Fruit fly (Drosophila melanogaster): ENCODE data around the gene rod.
A peak's percentile ranks its signal among the peaks of the same experiment; 100 is the strongest.

rod gene

DNA sequence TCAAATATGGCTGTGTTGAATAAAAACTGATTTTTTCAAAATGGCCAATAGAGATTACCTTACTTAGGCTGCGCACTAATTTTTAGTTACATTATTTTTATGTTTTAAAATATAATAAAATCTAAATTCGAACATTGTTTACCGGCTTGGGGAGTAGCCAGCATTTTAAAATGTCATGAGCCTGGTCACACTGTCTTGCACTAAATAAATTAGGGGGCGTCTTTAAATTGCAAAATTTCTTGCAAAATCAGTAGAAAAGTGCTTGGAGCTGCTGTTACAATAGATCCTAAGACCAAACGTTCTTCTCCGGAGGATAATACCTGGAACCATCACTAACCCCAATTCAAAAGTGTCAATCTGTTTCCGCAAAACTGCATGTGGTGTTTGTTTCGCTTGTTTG lies 37.0 kb downstream of the rod start, which contains the start of gene pasha (continued):
- TF ChIP-seq tin (GFP tag; optimal IDR thresholded peaks at IDR 0.05) (no peak), CG10654 (GFP tag; optimal IDR thresholded peaks at IDR 0.05) (no peak), zf30C (GFP tag; optimal IDR thresholded peaks at IDR 0.05) (no peak), mam (GFP tag; optimal IDR thresholded peaks at IDR 0.05) (no peak), CG18619 (GFP tag; optimal IDR thresholded peaks at IDR 0.05) (no peak), h (optimal IDR thresholded peaks at IDR 0.05) (no peak), CG12155 (GFP tag; optimal IDR thresholded peaks at IDR 0.05) (no peak), ken (GFP tag; IDR thresholded peaks at IDR 0.05) (no peak), Ptx1 (GFP tag; IDR thresholded peaks at IDR 0.05) (no peak), CG14965 (GFP tag; optimal IDR thresholded peaks at IDR 0.05; ENCODE audit: borderline replicate concordance) (no peak), ATbp (GFP tag; optimal IDR thresholded peaks at IDR 0.05) (no peak), CG2712 (tag; optimal IDR thresholded peaks at IDR 0.05) (peak; percentile 9), toy (GFP tag; IDR thresholded peaks at IDR 0.05) (no peak), CG4820 (GFP tag; optimal IDR thresholded peaks at IDR 0.05) (no peak), CG16813 (GFP tag; IDR thresholded peaks at IDR 0.05; ENCODE audit: partially characterized antibody) (no peak), CG13894 (tag; optimal IDR thresholded peaks at IDR 0.05) (no peak), Awh (GFP tag; IDR thresholded peaks at IDR 0.05) (no peak), bowl (GFP tag; IDR thresholded peaks at IDR 0.05) (no peak), ab (GFP tag; optimal IDR thresholded peaks at IDR 0.05) (no peak), CG33213 (GFP tag; optimal IDR thresholded peaks at IDR 0.05) (no peak), CG11456 (GFP tag; IDR thresholded peaks at IDR 0.05) (no peak), CG6683 (GFP tag; optimal IDR thresholded peaks at IDR 0.05) (no peak), phol (tag; optimal IDR thresholded peaks at IDR 0.05) (no peak), CG12769 (tag; optimal IDR thresholded peaks at IDR 0.05) (no peak), Meics (GFP tag; optimal IDR thresholded peaks at IDR 0.05) (no peak), D19A (tag; optimal IDR thresholded peaks at IDR 0.05) (no peak), CG8359 (GFP tag; optimal IDR thresholded peaks at IDR 0.05; ENCODE audit: borderline replicate concordance) (no peak), CG15011 (GFP tag; optimal IDR thresholded peaks at IDR 0.05) (no peak), eyg (GFP tag; optimal IDR thresholded peaks at IDR 0.05) (no peak), CG7963 (GFP tag; IDR thresholded peaks at IDR 0.05; ENCODE audit: partially characterized antibody) (no peak), CG4730 (GFP tag; IDR thresholded peaks at IDR 0.05) (no peak)

DNA sequence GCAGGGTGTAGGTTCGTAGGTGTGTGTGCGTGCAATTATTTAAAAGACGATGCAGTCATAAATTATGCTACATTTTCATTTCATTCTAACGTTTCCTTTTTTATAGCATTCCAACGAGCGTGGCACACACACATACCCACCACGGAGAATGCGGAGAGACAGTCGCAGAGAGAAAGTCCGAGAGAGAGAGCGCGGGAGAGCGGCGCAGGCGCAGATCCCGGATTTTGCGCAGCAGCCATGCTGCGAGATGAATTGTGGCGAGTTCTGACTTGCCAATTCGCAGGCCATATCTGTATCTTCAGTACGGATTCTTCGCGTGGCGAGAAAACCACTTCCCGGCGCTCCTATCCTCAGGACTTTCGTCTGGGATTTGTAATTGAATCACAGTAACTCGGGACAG lies 41.1 kb downstream of the rod start, which contains the start of gene kek6:
kek6 (plus strand) TSS at position 323 of the 400 bp plus-strand sequence.
- TF ChIP-seq CG3847 (GFP tag; IDR thresholded peaks at IDR 0.05): 0 out of 2 replicates have a peak, but pooled peaks have one; percentile 11
- no peak for TF ChIP-seq CG10565 (GFP tag; optimal IDR thresholded peaks at IDR 0.05)
- TF ChIP-seq Deaf1 (tag; optimal IDR thresholded peaks at IDR 0.05): peak; percentile 14
- TF ChIP-seq Ada2b (GFP tag; IDR thresholded peaks at IDR 0.05): no peak
- TF ChIP-seq CG15514 (GFP tag; optimal IDR thresholded peaks at IDR 0.05): no peak
- TF ChIP-seq HmgD (GFP tag; optimal IDR thresholded peaks at IDR 0.05): no peak
- TF ChIP-seq nerfin-1 (tag; optimal IDR thresholded peaks at IDR 0.05): peak; percentile 29
- peak; percentile 67 to 69 for TF ChIP-seq Trl (optimal IDR thresholded peaks at IDR 0.05)
- no peak for TF ChIP-seq Trl (GFP tag; optimal IDR thresholded peaks at IDR 0.05)
- peak; percentile 97 for TF ChIP-seq ewg (GFP tag; optimal IDR thresholded peaks at IDR 0.05)
- TF ChIP-seq h (optimal IDR thresholded peaks at IDR 0.05): no peak
- TF ChIP-seq knrl (GFP tag; IDR thresholded peaks at IDR 0.05; ENCODE audit: partially characterized antibody): 0 out of 3 replicates have a peak, but pooled peaks have one; percentile 13
- peak; percentile 46 for TF ChIP-seq yki (optimal IDR thresholded peaks at IDR 0.05)
- no peak for TF ChIP-seq pum (GFP tag; optimal IDR thresholded peaks at IDR 0.05)
- TF ChIP-seq hb (GFP tag; IDR thresholded peaks at IDR 0.05; ENCODE audit: partially characterized antibody): 0 out of 3 replicates have a peak, but pooled peaks have one; percentile 13
- TF ChIP-seq sd (tag; optimal IDR thresholded peaks at IDR 0.05): peak; percentile 53
- TF ChIP-seq psq (GFP tag; optimal IDR thresholded peaks at IDR 0.05): no peak
- TF ChIP-seq cg (GFP tag; optimal IDR thresholded peaks at IDR 0.05): peak; percentile 49

Measured in whole organism, embryonic.